Fruit fly (Drosophila melanogaster): ENCODE results near the gene CG5280.

DNA sequence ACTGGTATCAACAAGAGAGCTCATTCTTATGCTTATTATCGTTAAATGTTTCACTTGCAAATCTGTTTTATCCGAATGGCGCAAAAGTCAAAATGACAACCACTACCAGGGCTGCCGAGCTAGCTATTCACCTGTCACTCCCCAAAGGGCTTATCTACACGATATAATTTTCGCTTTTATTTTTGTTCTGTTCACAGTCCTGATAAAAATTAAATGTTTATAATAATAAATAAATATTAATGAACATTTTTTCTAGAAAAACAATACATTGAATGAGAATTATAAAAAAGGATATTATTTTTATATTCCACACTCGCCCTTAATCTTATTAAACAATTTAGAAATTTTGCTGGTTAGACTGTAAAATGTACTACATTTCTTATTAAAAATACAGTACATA is 19.7 kb upstream of the CG5280 start, which contains the start of gene CG5194:
- TF ChIP-seq usp (GFP tag; optimal IDR thresholded peaks at IDR 0.05): no peak
- TF ChIP-seq EcR (GFP tag; optimal IDR thresholded peaks at IDR 0.05): no peak
- no peak for TF ChIP-seq psq (optimal IDR thresholded peaks at IDR 0.05)
- TF ChIP-seq Dll (optimal IDR thresholded peaks at IDR 0.05): no peak
- TF ChIP-seq pan (optimal IDR thresholded peaks at IDR 0.05): no peak
- no peak for TF ChIP-seq CG8478 (optimal IDR thresholded peaks at IDR 0.05)
